Fruit fly (Drosophila melanogaster): ENCODE data around the gene CG34316.
A peak's percentile ranks its signal among the peaks of the same experiment; 100 is the strongest.

Gene CG34316

dm6 chr3R:15250454-15250853 lies 20.1 kb downstream of the CG34316 start (continued):
- TF ChIP-seq CG4730 (GFP tag; IDR thresholded peaks at IDR 0.05): peak; percentile 62
- TF ChIP-seq H2.0 (GFP tag; IDR thresholded peaks at IDR 0.05): peak; percentile 58
- no peak for TF ChIP-seq crc (GFP tag; optimal IDR thresholded peaks at IDR 0.05)
- no peak for TF ChIP-seq br (optimal IDR thresholded peaks at IDR 0.05)
- TF ChIP-seq CG8089 (GFP tag; optimal IDR thresholded peaks at IDR 0.05): no peak
- peak; percentile 59 for TF ChIP-seq CG6683 (GFP tag; optimal IDR thresholded peaks at IDR 0.05)
- TF ChIP-seq CG4707 (GFP tag; optimal IDR thresholded peaks at IDR 0.05): peak; percentile 4
- no peak for TF ChIP-seq CG10147 (GFP tag; optimal IDR thresholded peaks at IDR 0.05)
- TF ChIP-seq stc (GFP tag; IDR thresholded peaks at IDR 0.05): peak; percentile 71
- no peak for TF ChIP-seq CG10431 (GFP tag; optimal IDR thresholded peaks at IDR 0.05)
- TF ChIP-seq Rfx (GFP tag; IDR thresholded peaks at IDR 0.05): peak; percentile 84
- TF ChIP-seq lab (GFP tag; optimal IDR thresholded peaks at IDR 0.05): peak; percentile 92
- TF ChIP-seq ase (GFP tag; IDR thresholded peaks at IDR 0.05): peak; percentile 56; the same call in 2 of the 3 replicates
- no peak for TF ChIP-seq CG7839 (tag; optimal IDR thresholded peaks at IDR 0.05)
- TF ChIP-seq CG12219 (GFP tag; optimal IDR thresholded peaks at IDR 0.05): peak; percentile 23
- peak; percentile 41 for TF ChIP-seq CG34376 (GFP tag; optimal IDR thresholded peaks at IDR 0.05)
- no peak for TF ChIP-seq CG1603 (tag; optimal IDR thresholded peaks at IDR 0.05)
- no peak for TF ChIP-seq wek (GFP tag; optimal IDR thresholded peaks at IDR 0.05)
- TF ChIP-seq lilli (GFP tag; optimal IDR thresholded peaks at IDR 0.05): peak; percentile 65
- peak; percentile 25 for TF ChIP-seq CG4328 (GFP tag; optimal IDR thresholded peaks at IDR 0.05)
- TF ChIP-seq grn (GFP tag; optimal IDR thresholded peaks at IDR 0.05): no peak
- TF ChIP-seq CG2199 (GFP tag; IDR thresholded peaks at IDR 0.05): no peak
- no peak for TF ChIP-seq inv (GFP tag; IDR thresholded peaks at IDR 0.05; ENCODE audit: partially characterized antibody)
- TF ChIP-seq CG7556 (GFP tag; optimal IDR thresholded peaks at IDR 0.05): peak; percentile 87
- no peak for TF ChIP-seq Kr (GFP tag; optimal IDR thresholded peaks at IDR 0.05)
- no peak for TF ChIP-seq B-H2 (GFP tag; optimal IDR thresholded peaks at IDR 0.05)
- TF ChIP-seq CG6175 (GFP tag; IDR thresholded peaks at IDR 0.05): 0 out of 3 replicates have a peak, but pooled peaks have one; percentile 57
- TF ChIP-seq CG17328 (GFP tag; IDR thresholded peaks at IDR 0.05): peak; percentile 76
- no peak for TF ChIP-seq bab2 (GFP tag; optimal IDR thresholded peaks at IDR 0.05)
- TF ChIP-seq CG12236 (GFP tag; optimal IDR thresholded peaks at IDR 0.05): no peak
- peak; percentile 25 for TF ChIP-seq CG2116 (GFP tag; optimal IDR thresholded peaks at IDR 0.05)
- 0 out of 2 replicates have a peak, but pooled peaks have one; percentile 53 for TF ChIP-seq chm (GFP tag; IDR thresholded peaks at IDR 0.05)
- TF ChIP-seq gce (GFP tag; IDR thresholded peaks at IDR 0.05): 0 out of 3 replicates have a peak, but pooled peaks have one; percentile 38
- peak; percentile 39 for TF ChIP-seq CG10267 (tag; optimal IDR thresholded peaks at IDR 0.05)
- TF ChIP-seq Mad (GFP tag; optimal IDR thresholded peaks at IDR 0.05): peak; percentile 11
- TF ChIP-seq unpg (GFP tag; optimal IDR thresholded peaks at IDR 0.05): no peak
- no peak for TF ChIP-seq CG4854 (GFP tag; optimal IDR thresholded peaks at IDR 0.05)
- no peak for TF ChIP-seq CG17912 (GFP tag; optimal IDR thresholded peaks at IDR 0.05)
- no peak for TF ChIP-seq pb (GFP tag; optimal IDR thresholded peaks at IDR 0.05)
- TF ChIP-seq Gsc (GFP tag; IDR thresholded peaks at IDR 0.05): no peak
- TF ChIP-seq CG3065 (GFP tag; optimal IDR thresholded peaks at IDR 0.05): no peak
- 0 out of 2 replicates have a peak, but pooled peaks have one; percentile 28 for TF ChIP-seq toy (GFP tag; IDR thresholded peaks at IDR 0.05)
- TF ChIP-seq cad (GFP tag; optimal IDR thresholded peaks at IDR 0.05): no peak
- no peak for TF ChIP-seq zen (tag; optimal IDR thresholded peaks at IDR 0.05)
- TF ChIP-seq caup (GFP tag; optimal IDR thresholded peaks at IDR 0.05; ENCODE audit: severe bottlenecking): no peak
- TF ChIP-seq MBD-R2 (GFP tag; IDR thresholded peaks at IDR 0.05): peak; percentile 55; the same call in 1 of the 2 replicates
- TF ChIP-seq CG2678 (tag; optimal IDR thresholded peaks at IDR 0.05): no peak
- TF ChIP-seq stwl (tag; optimal IDR thresholded peaks at IDR 0.05): no peak
- TF ChIP-seq gfzf (GFP tag; optimal IDR thresholded peaks at IDR 0.05): no peak
- TF ChIP-seq CG5180 (GFP tag; optimal IDR thresholded peaks at IDR 0.05): no peak
- TF ChIP-seq CG31441 (GFP tag; IDR thresholded peaks at IDR 0.05): no peak; the same call in none of the 2 replicates

Measured in whole organism, embryonic.